Worm (Caenorhabditis elegans) whole organism, young adult: ENCODE data around the gene egl-26.
A peak's percentile ranks its signal among the peaks of the same experiment; 100 is the strongest.

ENCODE experiments used
- C06A6.2 ChIP-seq: fragments of 200-800 bp; sonication (Bioruptor generic); conservative IDR thresholded peaks from 2 replicates; pipeline ENCODE4 v1.3.6; 2022; ENCODE audit warnings: missing genetic modification characterization, missing compliant biosample characterization
- D2030.7 ChIP-seq: fragments of 200-800 bp; sonication (Bioruptor generic); IDR thresholded peaks from 2 replicates; pipeline ENCODE4 v1.3.6; 2022; ENCODE audit warnings: missing genetic modification reagents, missing genetic modification characterization, missing compliant biosample characterization
- F10E7.11 ChIP-seq: sonication (generic microtip); optimal IDR thresholded peaks from 2 replicates; lab custom pipeline; 2017; ENCODE audit warnings: mild to moderate bottlenecking, missing genetic modification characterization, moderate library complexity, missing compliant biosample characterization
- F23B12.7 ChIP-seq: sonication (generic microtip); optimal IDR thresholded peaks from 2 replicates; lab custom pipeline; 2017; ENCODE audit warnings: missing genetic modification characterization, mild to moderate bottlenecking, missing compliant biosample characterization, antibody characterized with exemption, moderate library complexity; ENCODE audit not compliant: insufficient read depth
- F49E8.2 ChIP-seq: sonication (generic microtip); optimal IDR thresholded peaks from 3 replicates; lab custom pipeline; 2017; ENCODE audit warnings: missing genetic modification characterization, mild to moderate bottlenecking, missing compliant biosample characterization, antibody characterized with exemption, moderate library complexity; ENCODE audit not compliant: insufficient read depth
- F55B11.4 ChIP-seq: sonication (generic microtip); optimal IDR thresholded peaks from 2 replicates; lab custom pipeline; 2016; ENCODE audit warnings: missing compliant biosample characterization, missing genetic modification characterization, borderline replicate concordance; ENCODE audit not compliant: insufficient read depth
- F57C9.4 ChIP-seq: sonication (generic microtip); optimal IDR thresholded peaks from 2 replicates; lab custom pipeline; 2017; ENCODE audit warnings: mild to moderate bottlenecking, missing genetic modification characterization, missing compliant biosample characterization
- K11D2.4 ChIP-seq: fragments of 200-800 bp; sonication (Bioruptor generic); IDR thresholded peaks from 2 replicates; pipeline ENCODE4 v1.3.6; 2022; ENCODE audit warnings: missing genetic modification reagents, missing genetic modification characterization, missing compliant biosample characterization
- Y67H2A.10 ChIP-seq: fragments of 200-800 bp; sonication (Bioruptor generic); conservative IDR thresholded peaks from 2 replicates; pipeline ENCODE4 v1.3.6; 2022; ENCODE audit warnings: missing genetic modification reagents, missing genetic modification characterization, missing compliant biosample characterization
- Y79H2A.3 ChIP-seq: fragments of 200-800 bp; sonication (Bioruptor generic); conservative IDR thresholded peaks from 2 replicates; pipeline ENCODE4 v1.3.6; 2022; ENCODE audit warnings: missing genetic modification reagents, missing genetic modification characterization, missing compliant biosample characterization
- ZK185.1 ChIP-seq: sonication (generic microtip); optimal IDR thresholded peaks from 2 replicates; lab custom pipeline; 2016; ENCODE audit warnings: mild to moderate bottlenecking, missing genetic modification characterization, missing compliant biosample characterization; ENCODE audit not compliant: poor library complexity, severe bottlenecking
- ama-1 ChIP-seq, 3 experiments: fragments of 150-350 bp in 1 of 3; sonication (generic microtip) in 2 of 3; optimal IDR thresholded peaks; 2 replicates each; lab custom pipeline; 2014 to 2018; ENCODE audit warnings: missing biosample characterization in 2 of 3, missing genetic modification characterization in 2 of 3, missing genetic modification reagents in 2 of 3
- aptf-2 ChIP-seq: fragments of 200-800 bp; sonication (Bioruptor generic); conservative IDR thresholded peaks from 2 replicates; pipeline ENCODE4 v1.3.6; 2022; ENCODE audit warnings: missing genetic modification reagents, missing genetic modification characterization, missing compliant biosample characterization
- aptf-3 ChIP-seq: fragments of 200-800 bp; sonication (Bioruptor generic); IDR thresholded peaks from 2 replicates; pipeline ENCODE4 v1.3.6; 2022; ENCODE audit warnings: missing genetic modification characterization, missing compliant biosample characterization
- athp-1 ChIP-seq: sonication (generic microtip); optimal IDR thresholded peaks from 2 replicates; lab custom pipeline; 2017; ENCODE audit warnings: mild to moderate bottlenecking, missing genetic modification characterization, missing compliant biosample characterization
- attf-3 ChIP-seq: fragments of 200-800 bp; sonication (Bioruptor generic); conservative IDR thresholded peaks from 2 replicates; pipeline ENCODE4 v1.3.6; 2022; ENCODE audit warnings: missing genetic modification reagents, missing genetic modification characterization, missing compliant biosample characterization
- attf-6 ChIP-seq: fragments of 200-800 bp; sonication (Bioruptor generic); IDR thresholded peaks from 2 replicates; pipeline ENCODE4 v1.3.6; 2022; ENCODE audit warnings: missing genetic modification reagents, missing genetic modification characterization, missing compliant biosample characterization
- bed-2 ChIP-seq: fragments of 200-800 bp; sonication (Bioruptor generic); IDR thresholded peaks from 2 replicates; pipeline ENCODE4 v1.3.6; 2022; ENCODE audit warnings: missing genetic modification reagents, missing genetic modification characterization, missing compliant biosample characterization
- ceh-27 ChIP-seq: fragments of 200-800 bp; sonication (Bioruptor generic); optimal IDR thresholded peaks from 2 replicates; lab custom pipeline; 2018; ENCODE audit warnings: mild to moderate bottlenecking, missing genetic modification characterization, moderate library complexity, missing compliant biosample characterization
- ceh-58 ChIP-seq: fragments of 200-800 bp; sonication (Bioruptor generic); IDR thresholded peaks from 2 replicates; pipeline ENCODE4 v1.3.6; 2022; ENCODE audit warnings: missing genetic modification characterization, missing compliant biosample characterization
- ceh-79 ChIP-seq: sonication (generic microtip); optimal IDR thresholded peaks from 2 replicates; lab custom pipeline; 2017; ENCODE audit warnings: mild to moderate bottlenecking, missing genetic modification characterization, missing compliant biosample characterization
- dox-1 ChIP-seq: fragments of 200-800 bp; sonication (Bioruptor generic); IDR thresholded peaks from 2 replicates; pipeline ENCODE4 v1.3.6; 2022; ENCODE audit warnings: missing genetic modification reagents, missing genetic modification characterization, missing compliant biosample characterization
- dpff-1 ChIP-seq: sonication (generic microtip); optimal IDR thresholded peaks from 2 replicates; lab custom pipeline; 2017; ENCODE audit warnings: mild to moderate bottlenecking, missing genetic modification characterization, missing compliant biosample characterization
- efl-1 ChIP-seq: fragments of 150-350 bp; optimal IDR thresholded peaks from 2 replicates; lab custom pipeline; 2014; ENCODE audit warnings: missing biosample characterization, missing genetic modification reagents, missing genetic modification characterization
- egl-18 ChIP-seq: fragments of 200-800 bp; sonication (Bioruptor generic); IDR thresholded peaks from 2 replicates; pipeline ENCODE4 v1.3.6; 2022; ENCODE audit warnings: missing genetic modification reagents, missing genetic modification characterization, missing compliant biosample characterization
- egl-44 ChIP-seq: fragments of 200-800 bp; sonication (Bioruptor generic); IDR thresholded peaks from 2 replicates; pipeline ENCODE4 v1.3.6; 2022; ENCODE audit warnings: missing genetic modification reagents, missing genetic modification characterization, missing compliant biosample characterization
- egrh-3 ChIP-seq: fragments of 200-800 bp; sonication (Bioruptor generic); IDR thresholded peaks from 2 replicates; pipeline ENCODE4 v1.3.6; 2022; ENCODE audit warnings: missing genetic modification reagents, missing genetic modification characterization, missing compliant biosample characterization
- ekl-4 ChIP-seq: fragments of 200-800 bp; sonication (Bioruptor generic); IDR thresholded peaks from 2 replicates; pipeline ENCODE4 v1.3.6; 2022; ENCODE audit warnings: missing genetic modification reagents, missing genetic modification characterization, missing compliant biosample characterization
- lag-1 ChIP-seq: fragments of 200-800 bp; sonication (Bioruptor generic); IDR thresholded peaks from 2 replicates; pipeline ENCODE4 v1.3.6; 2022; ENCODE audit warnings: missing genetic modification reagents, missing genetic modification characterization, missing compliant biosample characterization
- let-526 ChIP-seq: fragments of 200-800 bp; sonication (Bioruptor generic); IDR thresholded peaks from 2 replicates; pipeline ENCODE4 v1.3.6; 2022; ENCODE audit warnings: missing genetic modification reagents, missing genetic modification characterization, missing compliant biosample characterization
- lin-26 ChIP-seq: fragments of 200-800 bp; sonication (Bioruptor generic); IDR thresholded peaks from 2 replicates; pipeline ENCODE4 v1.3.6; 2022; ENCODE audit warnings: missing genetic modification reagents, missing genetic modification characterization, missing compliant biosample characterization
- lin-35 ChIP-seq, 3 experiments: fragments of 150-350 bp in 2 of 3; sonication (generic microtip) in 1 of 3; optimal IDR thresholded peaks; 2 replicates each; lab custom pipeline; 2014 to 2018; ENCODE audit warnings: missing biosample characterization in 3 of 3, missing genetic modification characterization in 3 of 3, missing genetic modification reagents in 3 of 3
- lin-40 ChIP-seq: sonication (generic microtip); optimal IDR thresholded peaks from 2 replicates; lab custom pipeline; 2016; ENCODE audit warnings: missing genetic modification characterization, mild to moderate bottlenecking, missing compliant biosample characterization, missing genotype, missing genetic modification reagents
- lin-54 ChIP-seq: fragments of 200-800 bp; sonication (Bioruptor generic); optimal IDR thresholded peaks from 2 replicates; lab custom pipeline; 2018; ENCODE audit warnings: mild to moderate bottlenecking, missing genetic modification characterization, missing compliant biosample characterization
- lsl-1 ChIP-seq: fragments of 200-800 bp; sonication (Bioruptor generic); optimal IDR thresholded peaks from 2 replicates; lab custom pipeline; 2018; ENCODE audit warnings: mild to moderate bottlenecking, missing genetic modification characterization, moderate library complexity, missing compliant biosample characterization
- lsy-27 ChIP-seq: sonication (generic microtip); optimal IDR thresholded peaks from 2 replicates; lab custom pipeline; 2017; ENCODE audit warnings: missing genetic modification characterization, mild to moderate bottlenecking, missing compliant biosample characterization, antibody characterized with exemption, missing genotype, borderline replicate concordance; ENCODE audit not compliant: insufficient read depth
- madf-6 ChIP-seq: fragments of 200-800 bp; sonication (Bioruptor generic); IDR thresholded peaks from 2 replicates; pipeline ENCODE4 v1.3.6; 2022; ENCODE audit warnings: missing genetic modification reagents, missing genetic modification characterization, missing compliant biosample characterization
- nhr-120 ChIP-seq: fragments of 200-800 bp; sonication (Bioruptor generic); IDR thresholded peaks from 2 replicates; pipeline ENCODE4 v1.3.6; 2022; ENCODE audit warnings: missing genetic modification characterization, missing compliant biosample characterization
- nhr-80 ChIP-seq: sonication (generic microtip); optimal IDR thresholded peaks from 2 replicates; lab custom pipeline; 2016; ENCODE audit warnings: missing genetic modification characterization, missing compliant biosample characterization
- pha-4 ChIP-seq: fragments of 150-350 bp; sonication (generic microtip); optimal IDR thresholded peaks from 2 replicates; lab custom pipeline; 2014; ENCODE audit warnings: missing biosample characterization, missing genetic modification reagents, missing genetic modification characterization
- repo-1 ChIP-seq: sonication (generic microtip); optimal IDR thresholded peaks from 2 replicates; lab custom pipeline; 2017; ENCODE audit warnings: mild to moderate bottlenecking, missing genetic modification characterization, missing compliant biosample characterization
- sea-2 ChIP-seq: fragments of 200-800 bp; sonication (Bioruptor generic); IDR thresholded peaks from 2 replicates; pipeline ENCODE4 v1.3.6; 2022; ENCODE audit warnings: missing genetic modification characterization, missing compliant biosample characterization
- sptf-2 ChIP-seq: fragments of 200-800 bp; sonication (Bioruptor generic); optimal IDR thresholded peaks from 2 replicates; lab custom pipeline; 2018; ENCODE audit warnings: mild to moderate bottlenecking, missing genetic modification characterization, missing compliant biosample characterization
- tbp1 ChIP-seq: fragments of 200-800 bp; sonication (Bioruptor generic); optimal IDR thresholded peaks from 2 replicates; lab custom pipeline; 2018; ENCODE audit warnings: mild to moderate bottlenecking, missing genetic modification characterization, missing compliant biosample characterization
- tlf-1 ChIP-seq: fragments of 200-800 bp; sonication (Bioruptor generic); optimal IDR thresholded peaks from 2 replicates; lab custom pipeline; 2018; ENCODE audit warnings: mild to moderate bottlenecking, missing genetic modification characterization, missing compliant biosample characterization
- unc-130 ChIP-seq: sonication (generic microtip); optimal IDR thresholded peaks from 2 replicates; lab custom pipeline; 2016; ENCODE audit warnings: missing genetic modification reagents, missing genetic modification characterization, missing compliant biosample characterization
- ztf-22 ChIP-seq: fragments of 200-800 bp; sonication (Bioruptor generic); optimal IDR thresholded peaks from 2 replicates; lab custom pipeline; 2018; ENCODE audit warnings: mild to moderate bottlenecking, missing genetic modification characterization, moderate library complexity, missing compliant biosample characterization
- ztf-26 ChIP-seq: sonication (generic microtip); optimal IDR thresholded peaks from 2 replicates; lab custom pipeline; 2017; ENCODE audit warnings: missing genetic modification characterization, missing compliant biosample characterization
- ztf-28 ChIP-seq: fragments of 200-800 bp; sonication (Bioruptor generic); IDR thresholded peaks from 2 replicates; pipeline ENCODE4 v1.3.6; 2022; ENCODE audit warnings: missing genetic modification reagents, missing genetic modification characterization, missing compliant biosample characterization

The egl-26 gene

ce11 chrII:41914-42313 is 27.5 kb upstream of the egl-26 start, which contains the start of gene F23F1.10 (continued):
- TF ChIP-seq D2030.7 (GFP tag; lab: Robert Waterston, UW): 0 out of 2 replicates have a peak, but pooled peaks have one; percentile 21
- TF ChIP-seq lin-35 (GFP tag; optimal IDR thresholded peaks at IDR 0.05; lab: Kevin White, UChicago): no peak
- no peak for TF ChIP-seq C06A6.2 (GFP tag; lab: Robert Waterston, UW)
- TF ChIP-seq let-526: no peak
- TF ChIP-seq sea-2: no peak
- peak; percentile 34 for TF ChIP-seq tlf-1 (GFP tag; lab: Kevin White, UChicago)
- TF ChIP-seq K11D2.4: no peak
- peak; percentile 44 for TF ChIP-seq F49E8.2 (tag; lab: Kevin White, UChicago)
- no peak for TF ChIP-seq egrh-3 (GFP tag; lab: Robert Waterston, UW)
- TF ChIP-seq athp-1 (tag; lab: Kevin White, UChicago): no peak
- no peak for TF ChIP-seq egl-44 (GFP tag; lab: Robert Waterston, UW)
- TF ChIP-seq unc-130 (GFP tag; lab: Kevin White, UChicago): no peak
- no peak for TF ChIP-seq sptf-2 (GFP tag; lab: Kevin White, UChicago)
- TF ChIP-seq ceh-58: no peak
- no peak for TF ChIP-seq aptf-3
- no peak for TF ChIP-seq ekl-4 (GFP tag; lab: Robert Waterston, UW)
- TF ChIP-seq nhr-120 (GFP tag; lab: Robert Waterston, UW): no peak
- no peak for TF ChIP-seq ama-1 (optimal IDR thresholded peaks at IDR 0.05; lab: Kevin White, UChicago)
- TF ChIP-seq ama-1 (GFP tag; optimal IDR thresholded peaks at IDR 0.05; lab: Kevin White, UChicago): peak in 1 of 2 experiments; percentile 31
- TF ChIP-seq F23B12.7 (tag; lab: Kevin White, UChicago): no peak
- no peak for TF ChIP-seq attf-3
- no peak for TF ChIP-seq ztf-22 (GFP tag; lab: Kevin White, UChicago)
- no peak for TF ChIP-seq ceh-79
- TF ChIP-seq lin-54 (GFP tag; lab: Kevin White, UChicago): no peak
- TF ChIP-seq F57C9.4 (tag; lab: Kevin White, UChicago): no peak
- TF ChIP-seq repo-1 (tag; lab: Kevin White, UChicago): peak; percentile 48
- no peak for TF ChIP-seq dpff-1
- no peak for TF ChIP-seq F55B11.4 (tag; lab: Kevin White, UChicago)
- no peak for TF ChIP-seq nhr-80 (tag; lab: Kevin White, UChicago)
- no peak for TF ChIP-seq ZK185.1 (tag; lab: Kevin White, UChicago)
- peak; percentile 16 for TF ChIP-seq tbp1 (GFP tag; lab: Kevin White, UChicago)
- TF ChIP-seq efl-1: peak; percentile 4
- no peak for TF ChIP-seq lsy-27 (tag; lab: Kevin White, UChicago)
- no peak for TF ChIP-seq bed-2 (GFP tag; lab: Robert Waterston, UW)
- no peak for TF ChIP-seq aptf-2 (GFP tag; lab: Robert Waterston, UW)
- no peak for TF ChIP-seq ztf-28 (GFP tag; lab: Robert Waterston, UW)
- TF ChIP-seq lin-26: no peak
- TF ChIP-seq attf-6 (GFP tag; lab: Robert Waterston, UW): no peak
- no peak for TF ChIP-seq lsl-1

DNA sequence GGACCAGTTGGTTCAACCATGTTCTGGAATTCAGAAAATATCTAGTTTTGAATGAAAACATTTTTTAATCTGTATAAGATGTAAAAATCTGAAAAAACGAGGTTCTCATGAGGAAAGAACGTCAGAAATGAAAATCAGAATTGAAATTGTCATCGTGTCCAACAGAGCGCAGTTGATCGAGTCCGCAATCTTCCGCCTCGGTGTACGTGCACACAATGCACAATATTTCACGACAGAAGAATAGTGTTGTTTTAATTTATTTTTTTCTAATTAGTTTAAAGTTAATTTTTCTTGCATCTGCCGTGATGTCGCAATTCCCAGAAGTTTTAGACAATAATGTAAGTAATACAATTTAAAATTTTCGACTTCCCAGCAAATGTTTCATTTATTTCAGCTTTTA is 25.8 kb upstream of the egl-26 start, which contains the start of gene nfyc-1:
Gene nfyc-1, plus strand, starts transcription at position 268 of the 400 bp plus-strand sequence.
- no peak for TF ChIP-seq let-526
- no peak for TF ChIP-seq tlf-1 (GFP tag; lab: Kevin White, UChicago)
- no peak for TF ChIP-seq F23B12.7 (tag; lab: Kevin White, UChicago)
- TF ChIP-seq attf-3: no peak
- TF ChIP-seq lag-1 (GFP tag; lab: Robert Waterston, UW): no peak
- peak; percentile 41; the same call in 1 of the 2 replicates for TF ChIP-seq dox-1 (GFP tag; lab: Robert Waterston, UW)
- TF ChIP-seq ztf-26 (tag; lab: Kevin White, UChicago): no peak
- TF ChIP-seq lin-40: peak; percentile 27
- TF ChIP-seq madf-6 (GFP tag; lab: Robert Waterston, UW): peak; percentile 44; the same call in 1 of the 2 replicates
- TF ChIP-seq lin-35 (GFP tag; optimal IDR thresholded peaks at IDR 0.05; lab: Kevin White, UChicago): peak in 1 of 3 experiments; percentile 57
- TF ChIP-seq Y79H2A.3 (GFP tag; lab: Robert Waterston, UW): no peak
- no peak for TF ChIP-seq Y67H2A.10 (GFP tag; lab: Robert Waterston, UW)
- no peak for TF ChIP-seq egl-18 (GFP tag; lab: Robert Waterston, UW)
- TF ChIP-seq ceh-27: peak; percentile 7
- no peak for TF ChIP-seq pha-4 (tag; lab: Kevin White, UChicago)
- no peak for TF ChIP-seq F10E7.11 (tag; lab: Kevin White, UChicago)
